Fruit fly (Drosophila melanogaster) whole organism, embryonic: ENCODE results near the gene Roc1b.
A peak's percentile ranks its signal among the peaks of the same experiment; 100 is the strongest.

Source experiments
- CG11093 ChIP-seq: fragments of 200-800 bp; sonication (Bioruptor generic); IDR thresholded peaks from 3 replicates; pipeline ENCODE4 v1.3.6; 2022; ENCODE audit warnings: missing biosample characterization, missing genetic modification characterization
- CG11695 ChIP-seq: fragments of 200-800 bp; sonication (Bioruptor generic); IDR thresholded peaks from 3 replicates; pipeline ENCODE4 v1.3.6; 2022; ENCODE audit warnings: missing biosample characterization, missing genetic modification characterization
- CG13287 ChIP-seq: fragments of 200-800 bp; sonication (Bioruptor generic); IDR thresholded peaks from 2 replicates; pipeline ENCODE4 v1.3.6; 2022; ENCODE audit warnings: missing biosample characterization, missing genetic modification characterization; ENCODE audit not compliant: partially characterized antibody
- CG1602 ChIP-seq: fragments of 200-800 bp; sonication (Bioruptor generic); optimal IDR thresholded peaks from 3 replicates; lab custom pipeline; 2016; ENCODE audit warnings: missing biosample characterization, missing genetic modification characterization
- CG16815 ChIP-seq: fragments of 200-800 bp; sonication (Bioruptor generic); optimal IDR thresholded peaks from 3 replicates; lab custom pipeline; 2017; ENCODE audit warnings: missing biosample characterization, mild to moderate bottlenecking, missing genetic modification characterization
- CG17361 ChIP-seq: fragments of 200-800 bp; sonication (Bioruptor generic); IDR thresholded peaks from 3 replicates; pipeline ENCODE4 v1.3.6; 2022; ENCODE audit warnings: missing biosample characterization, missing genetic modification characterization
- CG18011 ChIP-seq: fragments of 200-800 bp; sonication (Bioruptor generic); optimal IDR thresholded peaks from 2 replicates; lab custom pipeline; 2017; ENCODE audit warnings: missing biosample characterization, missing genetic modification characterization, mild to moderate bottlenecking, moderate library complexity, missing genotype
- CG2116 ChIP-seq: fragments of 200-800 bp; sonication (Bioruptor generic); optimal IDR thresholded peaks from 3 replicates; lab custom pipeline; 2018; ENCODE audit warnings: missing biosample characterization, mild to moderate bottlenecking, missing genetic modification characterization
- CG31388 ChIP-seq: fragments of 200-800 bp; sonication (Bioruptor generic); optimal IDR thresholded peaks from 2 replicates; lab custom pipeline; 2016; ENCODE audit warnings: missing biosample characterization, missing genetic modification characterization
- CG32767 ChIP-seq: fragments of 200-800 bp; sonication (Bioruptor generic); IDR thresholded peaks from 2 replicates; pipeline ENCODE4 v1.3.6; 2022; ENCODE audit warnings: missing biosample characterization, missing genetic modification characterization
- CG34376 ChIP-seq: fragments of 200-800 bp; sonication (Bioruptor generic); optimal IDR thresholded peaks from 2 replicates; lab custom pipeline; 2018; ENCODE audit warnings: missing biosample characterization, mild to moderate bottlenecking, missing genetic modification characterization
- CG4282 ChIP-seq: fragments of 200-800 bp; sonication (Bioruptor generic); optimal IDR thresholded peaks from 2 replicates; lab custom pipeline; 2016; ENCODE audit warnings: missing biosample characterization, missing genetic modification characterization
- CG4707 ChIP-seq: fragments of 200-800 bp; sonication (Bioruptor generic); optimal IDR thresholded peaks from 2 replicates; lab custom pipeline; 2018; ENCODE audit warnings: missing biosample characterization, mild to moderate bottlenecking, missing genetic modification characterization, moderate library complexity
- CG5953 ChIP-seq: fragments of 200-800 bp; sonication (Bioruptor generic); IDR thresholded peaks from 2 replicates; pipeline ENCODE4 v1.3.6; 2022; ENCODE audit warnings: missing biosample characterization, missing genetic modification characterization
- CG7372 ChIP-seq: fragments of 200-800 bp; sonication (Bioruptor generic); IDR thresholded peaks from 2 replicates; pipeline ENCODE4 v1.3.6; 2022; ENCODE audit warnings: missing biosample characterization, missing genetic modification characterization
- CG8290 ChIP-seq, 3 experiments: fragments of 200-800 bp; sonication (Bioruptor generic); optimal IDR thresholded peaks; 2 replicates each; lab custom pipeline; 2016 to 2019; ENCODE audit warnings: missing biosample characterization in 3 of 3, missing genetic modification characterization in 3 of 3, mild to moderate bottlenecking in 2 of 3, moderate library complexity in 1 of 3
- CG9437 ChIP-seq: fragments of 200-800 bp; sonication (Bioruptor generic); optimal IDR thresholded peaks from 2 replicates; lab custom pipeline; 2018; ENCODE audit warnings: missing biosample characterization, mild to moderate bottlenecking, missing genetic modification characterization
- CHES-1-like ChIP-seq: fragments of 200-800 bp; sonication (Bioruptor generic); optimal IDR thresholded peaks from 2 replicates; lab custom pipeline; 2016; ENCODE audit warnings: missing biosample characterization, missing genetic modification characterization
- CoRest ChIP-seq: fragments of 200-800 bp; sonication (Bioruptor generic); optimal IDR thresholded peaks from 3 replicates; lab custom pipeline; 2018; ENCODE audit warnings: missing biosample characterization, mild to moderate bottlenecking, missing genetic modification characterization, moderate library complexity
- D ChIP-seq, 2 experiments: fragments of 200-800 bp in 1 of 2; fragments of >200 bp in 1 of 2; sonication (Bioruptor generic) in 1 of 2; optimal IDR thresholded peaks; 2 replicates in 1 of 2; 3 replicates in 1 of 2; lab custom pipeline; 2017; ENCODE audit warnings: mild to moderate bottlenecking in 1 of 2, missing biosample characterization in 1 of 2, missing genetic modification characterization in 1 of 2, missing genetic modification reagents in 1 of 2
- Dad ChIP-seq: fragments of 200-800 bp; sonication (Bioruptor generic); optimal IDR thresholded peaks from 3 replicates; lab custom pipeline; 2016; ENCODE audit warnings: missing biosample characterization, missing genetic modification characterization
- Ets65A ChIP-seq: fragments of 200-800 bp; sonication (Bioruptor generic); peaks from one replicate; lab custom pipeline; 2016; ENCODE audit warnings: missing biosample characterization, missing genetic modification characterization
- Ptx1 ChIP-seq: fragments of 200-800 bp; sonication (Bioruptor generic); IDR thresholded peaks from 2 replicates; pipeline ENCODE4 v1.3.6; 2022; ENCODE audit warnings: missing biosample characterization, missing genetic modification characterization
- Sry-β ChIP-seq: fragments of 200-800 bp; sonication (Bioruptor generic); optimal IDR thresholded peaks from 2 replicates; lab custom pipeline; 2018; ENCODE audit warnings: missing biosample characterization, mild to moderate bottlenecking, missing genetic modification characterization, moderate library complexity
- Taf1 ChIP-seq: fragments of 200-800 bp; sonication (Bioruptor generic); IDR thresholded peaks from 2 replicates; pipeline ENCODE4 v1.3.6; 2022; ENCODE audit warnings: missing biosample characterization, missing genetic modification characterization
- Trl ChIP-seq, 3 experiments: fragments of >200 bp in 2 of 3; fragments of 200-800 bp in 1 of 3; sonication (Bioruptor generic) in 1 of 3; optimal IDR thresholded peaks; 2 replicates in 1 of 3; 3 replicates in 2 of 3; lab custom pipeline; 2016 to 2017; ENCODE audit warnings: missing biosample characterization in 1 of 3, missing genetic modification characterization in 1 of 3
- amos ChIP-seq: fragments of 200-800 bp; sonication (Bioruptor generic); IDR thresholded peaks from 2 replicates; pipeline ENCODE4 v1.3.6; 2022; ENCODE audit warnings: missing biosample characterization, missing genetic modification characterization; ENCODE audit not compliant: partially characterized antibody
- ase ChIP-seq: fragments of 200-800 bp; sonication (Bioruptor generic); IDR thresholded peaks from 3 replicates; pipeline ENCODE4 v1.3.6; 2022; ENCODE audit warnings: missing biosample characterization, missing genetic modification characterization
- crp ChIP-seq, 2 experiments: fragments of 200-800 bp; sonication (Bioruptor generic); optimal IDR thresholded peaks; 2 replicates in 1 of 2; 3 replicates in 1 of 2; lab custom pipeline; 2017; ENCODE audit warnings: missing biosample characterization in 2 of 2, missing genetic modification characterization in 2 of 2, mild to moderate bottlenecking in 1 of 2, moderate library complexity in 1 of 2
- dan ChIP-seq: fragments of 200-800 bp; sonication (Bioruptor generic); IDR thresholded peaks from 2 replicates; pipeline ENCODE4 v1.3.6; 2022; ENCODE audit warnings: missing biosample characterization, missing genetic modification characterization
- ewg ChIP-seq: fragments of 200-800 bp; sonication (Bioruptor generic); optimal IDR thresholded peaks from 3 replicates; lab custom pipeline; 2017; ENCODE audit warnings: mild to moderate bottlenecking, missing biosample characterization, missing genetic modification reagents, missing genetic modification characterization
- eyg ChIP-seq: fragments of 200-800 bp; sonication (Bioruptor generic); optimal IDR thresholded peaks from 3 replicates; lab custom pipeline; 2016; ENCODE audit warnings: missing biosample characterization, missing genetic modification characterization
- fd96Cb ChIP-seq: fragments of 200-800 bp; sonication (Bioruptor generic); optimal IDR thresholded peaks from 2 replicates; lab custom pipeline; 2018; ENCODE audit warnings: missing biosample characterization, mild to moderate bottlenecking, missing genetic modification characterization, moderate library complexity
- gcm2 ChIP-seq: fragments of 200-800 bp; sonication (Bioruptor generic); optimal IDR thresholded peaks from 2 replicates; lab custom pipeline; 2016; ENCODE audit warnings: missing biosample characterization, missing genetic modification characterization
- gro ChIP-seq: fragments of 200-800 bp; sonication (Bioruptor generic); optimal IDR thresholded peaks from 2 replicates; lab custom pipeline; 2016; ENCODE audit warnings: missing biosample characterization, missing genetic modification characterization
- h ChIP-seq: fragments of >200 bp; optimal IDR thresholded peaks from 2 replicates; lab custom pipeline; 2017
- ind ChIP-seq: fragments of 200-800 bp; sonication (Bioruptor generic); optimal IDR thresholded peaks from 3 replicates; lab custom pipeline; 2016; ENCODE audit warnings: missing biosample characterization, missing genetic modification characterization
- jigr1 ChIP-seq: fragments of 200-800 bp; sonication (Bioruptor generic); IDR thresholded peaks from 3 replicates; pipeline ENCODE4 v1.3.6; 2022; ENCODE audit warnings: missing biosample characterization, missing genetic modification characterization
- lola ChIP-seq, 3 experiments: fragments of >200 bp in 2 of 3; fragments of 200-800 bp in 1 of 3; sonication (Bioruptor generic) in 1 of 3; optimal IDR thresholded peaks; 2 replicates each; lab custom pipeline; 2017 to 2019; ENCODE audit warnings: missing biosample characterization in 3 of 3, missing genetic modification characterization in 3 of 3, mild to moderate bottlenecking in 1 of 3, moderate library complexity in 1 of 3
- maf-S ChIP-seq: fragments of 200-800 bp; sonication (Bioruptor generic); optimal IDR thresholded peaks from 2 replicates; lab custom pipeline; 2016; ENCODE audit warnings: missing biosample characterization, missing genetic modification characterization
- nom ChIP-seq: fragments of 200-800 bp; sonication (Bioruptor generic); optimal IDR thresholded peaks from 2 replicates; lab custom pipeline; 2017; ENCODE audit warnings: missing biosample characterization, missing genetic modification characterization, mild to moderate bottlenecking, moderate library complexity, missing genetic modification reagents
- oc ChIP-seq: fragments of 200-800 bp; sonication (Bioruptor generic); optimal IDR thresholded peaks from 2 replicates; lab custom pipeline; 2018; ENCODE audit warnings: missing biosample characterization, mild to moderate bottlenecking, missing genetic modification characterization, moderate library complexity
- pan ChIP-seq, 4 experiments: fragments of >200 bp in 3 of 4; fragments of 200-800 bp in 1 of 4; sonication (Bioruptor generic) in 1 of 4; optimal IDR thresholded peaks in 3 of 4; IDR thresholded peaks in 1 of 4; 2 replicates each; pipeline versions ENCODE4 v1.3.6 to Lab custom; 2017 to 2022; ENCODE audit warnings: missing biosample characterization in 2 of 4, missing genetic modification characterization in 2 of 4, mixed read lengths in 1 of 4
- sens ChIP-seq: fragments of 200-800 bp; sonication (Bioruptor generic); peaks from one replicate; lab custom pipeline; 2016; ENCODE audit warnings: missing biosample characterization, missing genetic modification characterization
- shn ChIP-seq: fragments of 200-800 bp; sonication (Bioruptor generic); optimal IDR thresholded peaks from 3 replicates; lab custom pipeline; 2016; ENCODE audit warnings: missing biosample characterization, missing genetic modification characterization
- slou ChIP-seq: fragments of 200-800 bp; sonication (Bioruptor generic); optimal IDR thresholded peaks from 3 replicates; lab custom pipeline; 2016; ENCODE audit warnings: missing biosample characterization, missing genetic modification characterization
- tin ChIP-seq: fragments of 200-800 bp; sonication (Bioruptor generic); optimal IDR thresholded peaks from 3 replicates; lab custom pipeline; 2016; ENCODE audit warnings: missing biosample characterization, missing genetic modification characterization
- trh ChIP-seq: fragments of 200-800 bp; sonication (Bioruptor generic); optimal IDR thresholded peaks from 2 replicates; lab custom pipeline; 2016; ENCODE audit warnings: missing biosample characterization, missing genetic modification characterization
- twi ChIP-seq: fragments of 200-800 bp; optimal IDR thresholded peaks from 2 replicates; lab custom pipeline; 2019; ENCODE audit warnings: missing biosample characterization, mild to moderate bottlenecking, missing genetic modification characterization, moderate library complexity
- wor ChIP-seq: fragments of 200-800 bp; sonication (Bioruptor generic); IDR thresholded peaks from 2 replicates; pipeline ENCODE4 v1.3.6; 2022; ENCODE audit warnings: missing biosample characterization, missing genetic modification characterization

The Roc1b gene

dm6 chr3L:361201-361600 lies 3.4 kb downstream of the Roc1b start, which contains the start of the genes Cdc5 and CG1233 (continued):
- TF ChIP-seq CoRest (tag; lab: Kevin White, UChicago) (peak; percentile 30), D (optimal IDR thresholded peaks at IDR 0.05; lab: Kevin White, UChicago) (no peak), D (GFP tag; optimal IDR thresholded peaks at IDR 0.05; lab: Kevin White, UChicago) (no peak), eyg (GFP tag; lab: Kevin White, UChicago) (no peak), CG4707 (no peak), CG16815 (GFP tag; lab: Kevin White, UChicago) (no peak), CG32767 (GFP tag; lab: Robert Waterston, UW) (no peak), wor (GFP tag; lab: Robert Waterston, UW) (no peak), Ptx1 (GFP tag; lab: Robert Waterston, UW) (0 out of 2 replicates have a peak, but pooled peaks have one; percentile 34), pan (optimal IDR thresholded peaks at IDR 0.05; lab: Kevin White, UChicago) (no peak), pan (GFP tag; optimal IDR thresholded peaks at IDR 0.05 in 1 of 2, IDR thresholded peaks at IDR 0.05 in 1 of 2) (peak in 1 of 2 experiments; percentile 6), CHES-1-like (GFP tag; lab: Kevin White, UChicago) (peak; percentile 35), shn (GFP tag; lab: Kevin White, UChicago) (peak; percentile 34), CG7372 (GFP tag; lab: Robert Waterston, UW) (no peak), Taf1 (GFP tag; lab: Robert Waterston, UW) (no peak), h (lab: Kevin White, UChicago) (no peak), fd96Cb (tag; lab: Kevin White, UChicago) (no peak), CG17361 (GFP tag; lab: Robert Waterston, UW) (no peak), CG4282 (no peak), tin (GFP tag; lab: Kevin White, UChicago) (peak; percentile 19), oc (tag; lab: Kevin White, UChicago) (no peak), crp (GFP tag; optimal IDR thresholded peaks at IDR 0.05; lab: Kevin White, UChicago) (peak; percentile 92 to 98), maf-S (GFP tag; lab: Kevin White, UChicago) (peak; percentile 8), amos (no peak), CG31388 (no peak), CG34376 (GFP tag; lab: Kevin White, UChicago) (peak; percentile 8), Sry-β (no peak), twi (tag; lab: Kevin White, UChicago) (no peak), CG9437 (GFP tag; lab: Kevin White, UChicago) (peak; percentile 21), lola (GFP tag; optimal IDR thresholded peaks at IDR 0.05; lab: Kevin White, UChicago) (peak in 1 of 3 experiments; percentile 70), dan (GFP tag; lab: Robert Waterston, UW) (no peak), CG18011 (peak; percentile 58), CG11093 (GFP tag; lab: Robert Waterston, UW) (no peak), CG11695 (GFP tag; lab: Robert Waterston, UW) (no peak), ind (GFP tag; lab: Kevin White, UChicago) (no peak), Trl (optimal IDR thresholded peaks at IDR 0.05; lab: Kevin White, UChicago) (no peak), Trl (GFP tag; optimal IDR thresholded peaks at IDR 0.05; lab: Kevin White, UChicago) (peak; percentile 15), jigr1 (GFP tag; lab: Robert Waterston, UW) (no peak), CG13287 (peak; percentile 75), ewg (GFP tag; lab: Kevin White, UChicago) (peak; percentile 45), Dad (GFP tag; lab: Kevin White, UChicago) (peak; percentile 3), CG2116 (GFP tag; lab: Kevin White, UChicago) (peak; percentile 76), CG8290 (GFP tag; optimal IDR thresholded peaks at IDR 0.05; lab: Kevin White, UChicago) (no peak), CG8290 (tag; optimal IDR thresholded peaks at IDR 0.05; lab: Kevin White, UChicago) (no peak), ase (GFP tag; lab: Robert Waterston, UW) (no peak), gro (GFP tag; lab: Kevin White, UChicago) (no peak), nom (no peak), sens (GFP tag; lab: Kevin White, UChicago) (peak; percentile 87), Ets65A (peak; percentile 79), trh (GFP tag; lab: Kevin White, UChicago) (no peak), CG5953 (peak; percentile 23; the same call in 1 of the 2 replicates), gcm2 (GFP tag; lab: Kevin White, UChicago) (no peak), CG1602 (GFP tag; lab: Kevin White, UChicago) (no peak), slou (GFP tag; lab: Kevin White, UChicago) (no peak)
